Fruit fly (Drosophila melanogaster) whole organism, embryonic: ENCODE data around the gene CG10338.

ENCODE experiments used
- Ada2b ChIP-seq: fragments of 200-800 bp; sonication (Bioruptor generic); IDR thresholded peaks from 2 replicates; pipeline ENCODE4 v1.3.6; 2022; ENCODE audit warnings: missing biosample characterization, missing genetic modification characterization
- CG10543 ChIP-seq: fragments of 200-800 bp; sonication (Bioruptor generic); optimal IDR thresholded peaks from 3 replicates; lab custom pipeline; 2017; ENCODE audit warnings: missing biosample characterization, mild to moderate bottlenecking, missing genetic modification characterization, moderate library complexity
- CG10565 ChIP-seq: fragments of 200-800 bp; sonication (Bioruptor generic); optimal IDR thresholded peaks from 3 replicates; lab custom pipeline; 2016; ENCODE audit warnings: missing biosample characterization, mild to moderate bottlenecking, missing genetic modification characterization
- CG10959 ChIP-seq: fragments of 200-800 bp; sonication (Bioruptor generic); IDR thresholded peaks from 2 replicates; pipeline ENCODE4 v1.3.6; 2022; ENCODE audit warnings: missing biosample characterization, missing genetic modification characterization
- CG12104 ChIP-seq: fragments of 200-800 bp; sonication (Bioruptor generic); optimal IDR thresholded peaks from 3 replicates; lab custom pipeline; 2016; ENCODE audit warnings: missing biosample characterization, missing genetic modification characterization
- CG14860 ChIP-seq: fragments of 200-800 bp; sonication (Bioruptor generic); IDR thresholded peaks from 3 replicates; pipeline ENCODE4 v1.3.6; 2022; ENCODE audit warnings: missing biosample characterization, missing genetic modification characterization; ENCODE audit not compliant: partially characterized antibody
- CG15073 ChIP-seq: fragments of 200-800 bp; sonication (Bioruptor generic); optimal IDR thresholded peaks from 2 replicates; lab custom pipeline; 2016; ENCODE audit warnings: missing biosample characterization, missing genetic modification characterization
- CG16779 ChIP-seq: fragments of 200-800 bp; sonication (Bioruptor generic); IDR thresholded peaks from 2 replicates; pipeline ENCODE4 v1.3.6; 2022; ENCODE audit warnings: missing biosample characterization, missing genetic modification characterization
- CG17361 ChIP-seq: fragments of 200-800 bp; sonication (Bioruptor generic); IDR thresholded peaks from 3 replicates; pipeline ENCODE4 v1.3.6; 2022; ENCODE audit warnings: missing biosample characterization, missing genetic modification characterization
- CG17912 ChIP-seq: fragments of 200-800 bp; sonication (Bioruptor generic); optimal IDR thresholded peaks from 2 replicates; lab custom pipeline; 2018; ENCODE audit warnings: missing biosample characterization, mild to moderate bottlenecking, missing genetic modification characterization
- CG1792 ChIP-seq: fragments of 200-800 bp; sonication (Bioruptor generic); optimal IDR thresholded peaks from 2 replicates; lab custom pipeline; 2016; ENCODE audit warnings: missing biosample characterization, missing genetic modification characterization
- CG2129 ChIP-seq: fragments of 200-800 bp; sonication (Bioruptor generic); IDR thresholded peaks from 2 replicates; pipeline ENCODE4 v1.3.6; 2022; ENCODE audit warnings: missing biosample characterization, missing genetic modification characterization; ENCODE audit not compliant: partially characterized antibody
- CG32772 ChIP-seq: fragments of 200-800 bp; sonication (Bioruptor generic); IDR thresholded peaks from 2 replicates; pipeline ENCODE4 v1.3.6; 2022; ENCODE audit warnings: missing biosample characterization, missing genetic modification characterization
- CG42726 ChIP-seq: fragments of 200-800 bp; sonication (Bioruptor generic); IDR thresholded peaks from 2 replicates; pipeline ENCODE4 v1.3.6; 2022; ENCODE audit warnings: missing biosample characterization, missing genetic modification characterization; ENCODE audit not compliant: partially characterized antibody
- CG4424 ChIP-seq: fragments of 200-800 bp; sonication (Bioruptor generic); optimal IDR thresholded peaks from 3 replicates; lab custom pipeline; 2016; ENCODE audit warnings: missing biosample characterization, missing genetic modification characterization
- CG4707 ChIP-seq: fragments of 200-800 bp; sonication (Bioruptor generic); optimal IDR thresholded peaks from 2 replicates; lab custom pipeline; 2018; ENCODE audit warnings: missing biosample characterization, mild to moderate bottlenecking, missing genetic modification characterization, moderate library complexity
- CG6813 ChIP-seq: fragments of 200-800 bp; sonication (Bioruptor generic); optimal IDR thresholded peaks from 2 replicates; lab custom pipeline; 2017; ENCODE audit warnings: missing biosample characterization, missing genetic modification characterization, mild to moderate bottlenecking, moderate library complexity, missing genetic modification reagents
- CG8388 ChIP-seq: fragments of 200-800 bp; sonication (Bioruptor generic); optimal IDR thresholded peaks from 2 replicates; lab custom pipeline; 2019; ENCODE audit warnings: missing biosample characterization, mild to moderate bottlenecking, missing genetic modification characterization, moderate library complexity
- CoRest ChIP-seq: fragments of 200-800 bp; sonication (Bioruptor generic); optimal IDR thresholded peaks from 3 replicates; lab custom pipeline; 2018; ENCODE audit warnings: missing biosample characterization, mild to moderate bottlenecking, missing genetic modification characterization, moderate library complexity
- Dbx ChIP-seq: fragments of 200-800 bp; sonication (Bioruptor generic); IDR thresholded peaks from 3 replicates; pipeline ENCODE4 v1.3.6; 2022; ENCODE audit warnings: missing biosample characterization, missing genetic modification characterization
- Dip3 ChIP-seq: fragments of 200-800 bp; sonication (Bioruptor generic); optimal IDR thresholded peaks from 3 replicates; lab custom pipeline; 2016; ENCODE audit warnings: missing biosample characterization, missing genetic modification characterization
- Doc2 ChIP-seq: fragments of 200-800 bp; sonication (Bioruptor generic); IDR thresholded peaks from 2 replicates; pipeline ENCODE4 v1.3.6; 2022; ENCODE audit warnings: missing biosample characterization, missing genetic modification characterization
- Ets65A ChIP-seq: fragments of 200-800 bp; sonication (Bioruptor generic); peaks from one replicate; lab custom pipeline; 2016; ENCODE audit warnings: missing biosample characterization, missing genetic modification characterization
- Fer1 ChIP-seq: fragments of 200-800 bp; sonication (Bioruptor generic); optimal IDR thresholded peaks from 2 replicates; lab custom pipeline; 2017; ENCODE audit warnings: missing biosample characterization, mild to moderate bottlenecking, missing genetic modification characterization
- Hmx ChIP-seq: fragments of 200-800 bp; sonication (Bioruptor generic); optimal IDR thresholded peaks from 2 replicates; lab custom pipeline; 2016; ENCODE audit warnings: missing biosample characterization, missing genetic modification characterization
- NC2α ChIP-seq: fragments of 200-800 bp; sonication (Bioruptor generic); optimal IDR thresholded peaks from 2 replicates; lab custom pipeline; 2016; ENCODE audit warnings: missing biosample characterization, missing genetic modification characterization
- Neu2 ChIP-seq: fragments of 200-800 bp; sonication (Bioruptor generic); optimal IDR thresholded peaks from 3 replicates; lab custom pipeline; 2016; ENCODE audit warnings: missing biosample characterization, missing genetic modification characterization, borderline replicate concordance
- amos ChIP-seq: fragments of 200-800 bp; sonication (Bioruptor generic); IDR thresholded peaks from 2 replicates; pipeline ENCODE4 v1.3.6; 2022; ENCODE audit warnings: missing biosample characterization, missing genetic modification characterization; ENCODE audit not compliant: partially characterized antibody
- bigmax ChIP-seq: fragments of 200-800 bp; sonication (Bioruptor generic); optimal IDR thresholded peaks from 2 replicates; lab custom pipeline; 2018; ENCODE audit warnings: missing biosample characterization, mild to moderate bottlenecking, missing genetic modification characterization
- cato ChIP-seq: fragments of 200-800 bp; sonication (Bioruptor generic); optimal IDR thresholded peaks from 2 replicates; lab custom pipeline; 2016; ENCODE audit warnings: missing biosample characterization, missing genetic modification characterization, borderline replicate concordance
- caup ChIP-seq: fragments of 200-800 bp; sonication (Bioruptor generic); optimal IDR thresholded peaks from 3 replicates; lab custom pipeline; 2017; ENCODE audit warnings: missing biosample characterization, mild to moderate bottlenecking, missing genetic modification characterization, moderate library complexity; ENCODE audit not compliant: severe bottlenecking
- chn ChIP-seq: fragments of 200-800 bp; sonication (Bioruptor generic); optimal IDR thresholded peaks from 2 replicates; lab custom pipeline; 2016; ENCODE audit warnings: missing biosample characterization, missing genetic modification characterization
- crc ChIP-seq: fragments of 200-800 bp; sonication (Bioruptor generic); optimal IDR thresholded peaks from 2 replicates; lab custom pipeline; 2016; ENCODE audit warnings: missing biosample characterization, missing genetic modification characterization
- dan ChIP-seq: fragments of 200-800 bp; sonication (Bioruptor generic); IDR thresholded peaks from 2 replicates; pipeline ENCODE4 v1.3.6; 2022; ENCODE audit warnings: missing biosample characterization, missing genetic modification characterization
- en ChIP-seq: fragments of 200-800 bp; sonication (Bioruptor generic); optimal IDR thresholded peaks from 2 replicates; lab custom pipeline; 2016; ENCODE audit warnings: missing biosample characterization, missing genetic modification characterization
- eve ChIP-seq, 2 experiments: fragments of >200 bp; optimal IDR thresholded peaks; 2 replicates each; lab custom pipeline; 2017; ENCODE audit warnings: missing biosample characterization in 2 of 2, missing genetic modification characterization in 2 of 2
- fru ChIP-seq: fragments of >200 bp; optimal IDR thresholded peaks from 2 replicates; lab custom pipeline; 2017
- gem ChIP-seq: fragments of 200-800 bp; sonication (Bioruptor generic); optimal IDR thresholded peaks from 2 replicates; lab custom pipeline; 2019; ENCODE audit warnings: missing biosample characterization, mild to moderate bottlenecking, missing genetic modification characterization, moderate library complexity
- gfzf ChIP-seq: fragments of 200-800 bp; sonication (Bioruptor generic); optimal IDR thresholded peaks from 2 replicates; lab custom pipeline; 2016; ENCODE audit warnings: missing biosample characterization, mild to moderate bottlenecking, missing genetic modification characterization, moderate library complexity
- jigr1 ChIP-seq: fragments of 200-800 bp; sonication (Bioruptor generic); IDR thresholded peaks from 3 replicates; pipeline ENCODE4 v1.3.6; 2022; ENCODE audit warnings: missing biosample characterization, missing genetic modification characterization
- lbe ChIP-seq: fragments of 200-800 bp; sonication (Bioruptor generic); optimal IDR thresholded peaks from 2 replicates; lab custom pipeline; 2016; ENCODE audit warnings: missing biosample characterization, mild to moderate bottlenecking, missing genetic modification characterization
- lola ChIP-seq, 3 experiments: fragments of >200 bp in 2 of 3; fragments of 200-800 bp in 1 of 3; sonication (Bioruptor generic) in 1 of 3; optimal IDR thresholded peaks; 2 replicates each; lab custom pipeline; 2017 to 2019; ENCODE audit warnings: missing biosample characterization in 3 of 3, missing genetic modification characterization in 3 of 3, mild to moderate bottlenecking in 1 of 3, moderate library complexity in 1 of 3
- odd ChIP-seq: fragments of 200-800 bp; sonication (Bioruptor generic); optimal IDR thresholded peaks from 2 replicates; lab custom pipeline; 2017; ENCODE audit warnings: missing biosample characterization, mild to moderate bottlenecking, missing genetic modification characterization
- rib ChIP-seq: fragments of 200-800 bp; sonication (Bioruptor generic); IDR thresholded peaks from 2 replicates; pipeline ENCODE4 v1.3.6; 2022; ENCODE audit warnings: missing biosample characterization, missing genetic modification characterization
- schlank ChIP-seq: fragments of 200-800 bp; sonication (Bioruptor generic); optimal IDR thresholded peaks from 2 replicates; lab custom pipeline; 2018; ENCODE audit warnings: missing biosample characterization, mild to moderate bottlenecking, missing genetic modification characterization
- sens ChIP-seq: fragments of 200-800 bp; sonication (Bioruptor generic); peaks from one replicate; lab custom pipeline; 2016; ENCODE audit warnings: missing biosample characterization, missing genetic modification characterization
- sens-2 ChIP-seq: fragments of 200-800 bp; sonication (Bioruptor generic); IDR thresholded peaks from 2 replicates; pipeline ENCODE4 v1.3.6; 2022; ENCODE audit warnings: missing biosample characterization, missing genetic modification characterization
- sna ChIP-seq: fragments of 200-800 bp; sonication (Bioruptor generic); IDR thresholded peaks from 2 replicates; pipeline ENCODE4 v1.3.6; 2022; ENCODE audit warnings: missing biosample characterization, missing genetic modification characterization; ENCODE audit not compliant: partially characterized antibody
- sqz ChIP-seq: fragments of 200-800 bp; sonication (Bioruptor generic); optimal IDR thresholded peaks from 3 replicates; lab custom pipeline; 2018; ENCODE audit warnings: missing biosample characterization, mild to moderate bottlenecking, missing genetic modification characterization
- toy ChIP-seq: fragments of 200-800 bp; sonication (Bioruptor generic); IDR thresholded peaks from 2 replicates; pipeline ENCODE4 v1.3.6; 2022; ENCODE audit warnings: missing biosample characterization, missing genetic modification characterization

The CG10338 gene

dm6 chr2L:18708239-18708891 is 12.9 kb downstream of the CG10338 start, which contains the start of the genes Faf2 and Grip71 (continued):
- TF ChIP-seq crc (GFP tag; lab: Kevin White, UChicago): peak; percentile 38
- no peak for TF ChIP-seq fru (lab: Kevin White, UChicago)
- no peak for TF ChIP-seq CG14860
- TF ChIP-seq CG2129 (GFP tag; lab: Robert Waterston, UW): no peak
- TF ChIP-seq Ets65A: peak; percentile 99
- TF ChIP-seq Doc2: peak; percentile 90
- no peak for TF ChIP-seq Neu2 (GFP tag; lab: Kevin White, UChicago)
- TF ChIP-seq bigmax (GFP tag; lab: Kevin White, UChicago): peak; percentile 26
- TF ChIP-seq CG12104: peak; percentile 81
- TF ChIP-seq jigr1 (GFP tag; lab: Robert Waterston, UW): peak; percentile 86
- peak; percentile 44 for TF ChIP-seq schlank (tag; lab: Kevin White, UChicago)
- no peak for TF ChIP-seq eve (GFP tag; optimal IDR thresholded peaks at IDR 0.05; lab: Kevin White, UChicago)
- peak; percentile 32 for TF ChIP-seq NC2α (GFP tag; lab: Kevin White, UChicago)
- TF ChIP-seq gem (tag; lab: Kevin White, UChicago): peak; percentile 96
- peak; percentile 86 for TF ChIP-seq Dip3 (GFP tag; lab: Kevin White, UChicago)
- peak; percentile 96 for TF ChIP-seq CoRest (tag; lab: Kevin White, UChicago)
- peak; percentile 95 for TF ChIP-seq CG17361 (GFP tag; lab: Robert Waterston, UW)
- no peak for TF ChIP-seq CG6813 (GFP tag; lab: Kevin White, UChicago)
- TF ChIP-seq sqz (GFP tag; lab: Kevin White, UChicago): no peak
- TF ChIP-seq sens-2 (GFP tag; lab: Robert Waterston, UW): peak; percentile 86
- peak; percentile 99 for TF ChIP-seq sens (GFP tag; lab: Kevin White, UChicago)
- TF ChIP-seq CG15073 (GFP tag; lab: Kevin White, UChicago): peak; percentile 99
- TF ChIP-seq CG10543 (GFP tag; lab: Kevin White, UChicago): peak; percentile 84
- no peak for TF ChIP-seq sna (GFP tag; lab: Robert Waterston, UW)
- TF ChIP-seq CG17912 (GFP tag; lab: Kevin White, UChicago): peak; percentile 62
- TF ChIP-seq CG1792 (GFP tag; lab: Kevin White, UChicago): peak; percentile 70
- TF ChIP-seq gfzf (GFP tag; lab: Kevin White, UChicago): peak; percentile 86
- TF ChIP-seq Fer1 (GFP tag; lab: Kevin White, UChicago): peak; percentile 70
- TF ChIP-seq CG32772 (GFP tag; lab: Robert Waterston, UW): peak; percentile 97
- peak; percentile 81 for TF ChIP-seq rib (GFP tag; lab: Robert Waterston, UW)
- peak; percentile 83; the same call in 1 of the 2 replicates for TF ChIP-seq CG16779
- peak; percentile 0 for TF ChIP-seq CG4707 (GFP tag; lab: Kevin White, UChicago)
- peak; percentile 93 for TF ChIP-seq chn (GFP tag; lab: Kevin White, UChicago)
- TF ChIP-seq caup (GFP tag; lab: Kevin White, UChicago): peak; percentile 84
- TF ChIP-seq CG8388 (GFP tag; lab: Kevin White, UChicago): peak; percentile 85
- TF ChIP-seq odd (GFP tag; lab: Kevin White, UChicago): peak; percentile 1
- TF ChIP-seq lola (GFP tag; optimal IDR thresholded peaks at IDR 0.05; lab: Kevin White, UChicago): peak in 2 of 3 experiments; percentile 86 to 98
- peak; percentile 94 for TF ChIP-seq CG4424 (GFP tag; lab: Kevin White, UChicago)
- peak; percentile 44 for TF ChIP-seq en (GFP tag; lab: Kevin White, UChicago)
- no peak for TF ChIP-seq CG42726
- peak; percentile 95 for TF ChIP-seq Dbx (GFP tag; lab: Robert Waterston, UW)
- TF ChIP-seq cato (GFP tag; lab: Kevin White, UChicago): peak; percentile 74
- TF ChIP-seq Hmx: peak; percentile 66
- peak; percentile 47; the same call in 1 of the 2 replicates for TF ChIP-seq amos (GFP tag; lab: Robert Waterston, UW)
- TF ChIP-seq toy (GFP tag; lab: Robert Waterston, UW): peak; percentile 64; the same call in 1 of the 2 replicates
- TF ChIP-seq Ada2b: peak; percentile 92
- peak; percentile 87 for TF ChIP-seq dan (GFP tag; lab: Robert Waterston, UW)
- TF ChIP-seq lbe (GFP tag; lab: Kevin White, UChicago): peak; percentile 62
- TF ChIP-seq CG10959 (GFP tag; lab: Robert Waterston, UW): peak; percentile 92
- no peak for TF ChIP-seq CG10565
